Worm (Caenorhabditis elegans): ENCODE data around the gene srh-97.

Gene srh-97

ce11 chrV:17000635-17001034, 16.3 kb upstream of the srh-97 start:
- TF ChIP-seq R02D3.7 (tag; optimal IDR thresholded peaks at IDR 0.05) (no peak), pha-4 (tag; optimal IDR thresholded peaks at IDR 0.05) (no peak), nhr-43 (tag; optimal IDR thresholded peaks at IDR 0.05; ENCODE audit: poor library complexity, severe bottlenecking) (no peak), nhr-25 (tag; optimal IDR thresholded peaks at IDR 0.05) (no peak), nhr-11 (tag; optimal IDR thresholded peaks at IDR 0.05) (no peak), eor-1 (tag; optimal IDR thresholded peaks at IDR 0.05) (no peak), egl-27 (tag; optimal IDR thresholded peaks at IDR 0.05) (no peak), ztf-4 (tag; optimal IDR thresholded peaks at IDR 0.05) (no peak), ama-1 (optimal IDR thresholded peaks at IDR 0.05) (no peak)

DNA sequence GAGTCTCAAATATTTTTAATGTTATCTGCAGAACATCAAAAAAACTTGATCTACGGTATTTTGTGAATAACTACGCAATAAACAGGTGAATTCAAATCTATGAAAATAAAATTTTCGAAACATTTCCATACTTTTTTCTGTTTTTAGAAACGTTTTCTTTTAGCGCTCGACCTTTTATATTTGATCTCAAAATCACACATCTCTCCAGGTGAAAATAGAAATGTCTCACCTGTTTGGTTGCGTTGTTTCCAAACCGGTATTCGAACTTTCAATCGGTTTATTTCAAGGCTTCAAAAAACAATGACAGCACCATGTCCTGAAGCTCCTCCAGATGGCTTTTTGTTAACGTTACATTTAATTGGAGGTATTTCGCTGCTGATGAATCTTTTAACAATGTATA, 15.7 kb upstream of the srh-97 start, which contains the start of gene sri-9:
Gene sri-9, plus strand, starts transcription at position 301 of the 400 bp plus-strand sequence.
- TF ChIP-seq elt-1 (tag; optimal IDR thresholded peaks at IDR 0.05) (no peak), fkh-10 (GFP tag; optimal IDR thresholded peaks at IDR 0.05) (no peak), ZK546.5 (tag; optimal IDR thresholded peaks at IDR 0.05) (no peak), nhr-11 (tag; optimal IDR thresholded peaks at IDR 0.05) (no peak)

DNA sequence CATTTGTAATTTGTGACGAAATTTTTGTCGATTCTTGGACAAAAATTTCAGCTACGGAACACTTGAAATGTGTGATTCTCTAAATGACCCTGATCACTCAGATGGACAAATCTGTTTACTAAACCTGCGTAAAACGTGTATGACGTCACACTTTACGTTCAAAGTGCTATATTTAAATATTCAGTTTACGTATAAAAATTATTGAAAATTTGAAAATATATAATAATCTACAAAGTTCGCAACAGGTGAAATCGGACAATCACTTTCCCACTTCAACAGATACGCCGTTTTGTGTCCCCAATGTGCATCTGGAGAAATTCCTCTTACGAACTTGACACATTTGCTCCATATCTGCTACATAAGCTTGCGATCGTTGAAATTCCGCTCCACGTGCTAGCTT, 11.7 kb upstream of the srh-97 start, which contains the start of gene srh-131:
Gene srh-131, plus strand, starts transcription at position 301 of the 400 bp plus-strand sequence.
- TF ChIP-seq nhr-77 (tag; optimal IDR thresholded peaks at IDR 0.05) (no peak), fkh-2 (tag; optimal IDR thresholded peaks at IDR 0.05) (no peak), eor-1 (tag; optimal IDR thresholded peaks at IDR 0.05) (no peak), egl-27 (tag; optimal IDR thresholded peaks at IDR 0.05) (no peak), nhr-25 (tag; optimal IDR thresholded peaks at IDR 0.05) (no peak), ceh-16 (tag; optimal IDR thresholded peaks at IDR 0.05) (no peak), pha-4 (tag; optimal IDR thresholded peaks at IDR 0.05) (no peak), jun-1 (tag; optimal IDR thresholded peaks at IDR 0.05) (no peak), ZK546.5 (tag; optimal IDR thresholded peaks at IDR 0.05) (no peak), snpc-4 (tag; optimal IDR thresholded peaks at IDR 0.05) (no peak), nhr-237 (tag; optimal IDR thresholded peaks at IDR 0.05) (no peak), lin-15B (tag; optimal IDR thresholded peaks at IDR 0.05) (no peak), ztf-4 (tag; optimal IDR thresholded peaks at IDR 0.05) (no peak), unc-39 (tag; optimal IDR thresholded peaks at IDR 0.05) (no peak), mml-1 (tag; optimal IDR thresholded peaks at IDR 0.05) (no peak), ama-1 (optimal IDR thresholded peaks at IDR 0.05) (no peak), nhr-12 (tag; optimal IDR thresholded peaks at IDR 0.05) (no peak)

ce11 chrV:17008302-17008701, 8.6 kb upstream of the srh-97 start, which contains the start of gene sri-69:
TSS of gene sri-69 (minus strand) at chrV:17008402.
- TF ChIP-seq tbx-2 (tag; optimal IDR thresholded peaks at IDR 0.05) = no peak
- TF ChIP-seq nhr-25 (tag; optimal IDR thresholded peaks at IDR 0.05) = no peak
- no peak for TF ChIP-seq aly-2 (tag; optimal IDR thresholded peaks at IDR 0.05)

DNA sequence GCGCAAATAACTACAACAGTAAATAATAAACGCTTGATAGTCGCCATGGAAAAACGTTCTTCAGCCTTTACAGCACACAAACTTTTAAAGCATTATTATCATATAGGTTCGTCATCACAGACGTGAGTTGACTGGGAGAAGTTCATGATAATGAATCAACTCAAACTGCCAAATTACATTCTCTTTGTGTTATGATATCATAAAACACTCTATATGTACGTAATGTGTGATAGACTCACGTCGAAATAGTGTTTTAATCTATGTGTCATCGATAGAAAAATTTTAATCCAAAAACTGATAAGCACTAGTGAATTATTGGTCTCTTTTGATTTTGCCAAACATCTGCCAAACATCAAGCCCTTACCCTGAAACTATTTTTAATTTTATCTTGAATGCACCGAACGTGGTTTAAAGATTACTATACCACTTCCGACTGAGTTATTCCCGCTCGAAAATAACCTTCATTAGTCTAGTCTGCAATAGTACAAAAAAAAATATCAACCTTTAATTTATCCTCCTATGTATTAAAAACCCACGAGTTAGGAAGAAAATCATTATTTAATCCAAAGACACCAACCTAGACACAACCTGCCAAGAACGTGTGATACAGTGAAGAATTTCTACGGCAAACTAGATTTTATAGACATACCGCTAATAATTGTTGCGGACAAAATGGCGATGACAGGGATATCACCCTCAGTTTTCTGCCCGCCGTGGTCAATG, 7.4 kb upstream of the srh-97 start, which contains the start of the genes clc-12 and clec-240:
Gene clc-12, minus strand, starts transcription at position 47 of the 723 bp plus-strand sequence.
Gene clec-240, plus strand, starts transcription at position 673 of the 723 bp plus-strand sequence.
- peak; percentile 77 for TF ChIP-seq pqm-1 (tag; optimal IDR thresholded peaks at IDR 0.05)
- no peak for TF ChIP-seq ama-1 (optimal IDR thresholded peaks at IDR 0.05)
- TF ChIP-seq ztf-11 (tag; optimal IDR thresholded peaks at IDR 0.05) = no peak
- TF ChIP-seq unc-62 (GFP tag; optimal IDR thresholded peaks at IDR 0.05) = no peak
- no peak for TF ChIP-seq nfya-1 (tag; optimal IDR thresholded peaks at IDR 0.05; ENCODE audit: insufficient read depth)
- TF ChIP-seq nhr-43 (tag; optimal IDR thresholded peaks at IDR 0.05; ENCODE audit: poor library complexity, severe bottlenecking) = no peak
- TF ChIP-seq mml-1 (tag; optimal IDR thresholded peaks at IDR 0.05) = no peak
- peak; percentile 64 for TF ChIP-seq elt-2 (tag; optimal IDR thresholded peaks at IDR 0.05)
- no peak for TF ChIP-seq sea-2 (GFP tag; optimal IDR thresholded peaks at IDR 0.05)

ce11 chrV:17013232-17013631, 3.7 kb upstream of the srh-97 start, which contains the start of gene clec-241:
TSS of gene clec-241 (minus strand) at chrV:17013332.
- TF ChIP-seq elt-1 (tag; optimal IDR thresholded peaks at IDR 0.05) = no peak
- no peak for TF ChIP-seq eor-1 (tag; optimal IDR thresholded peaks at IDR 0.05)
- no peak for TF ChIP-seq tbx-2 (tag; optimal IDR thresholded peaks at IDR 0.05)
- no peak for TF ChIP-seq ztf-11 (tag; optimal IDR thresholded peaks at IDR 0.05)
- no peak for TF ChIP-seq ztf-4 (tag; optimal IDR thresholded peaks at IDR 0.05)
- no peak for TF ChIP-seq nhr-76 (tag; optimal IDR thresholded peaks at IDR 0.05)
- TF ChIP-seq nhr-237 (tag; optimal IDR thresholded peaks at IDR 0.05) = no peak
- no peak for TF ChIP-seq nhr-67 (tag; optimal IDR thresholded peaks at IDR 0.05)
- no peak for TF ChIP-seq nhr-25 (tag; optimal IDR thresholded peaks at IDR 0.05)
- TF ChIP-seq nhr-77 (tag; optimal IDR thresholded peaks at IDR 0.05) = no peak
- TF ChIP-seq egl-5 (tag; optimal IDR thresholded peaks at IDR 0.05) = no peak
- TF ChIP-seq lin-15B (tag; optimal IDR thresholded peaks at IDR 0.05) = no peak
- TF ChIP-seq jun-1 (tag; optimal IDR thresholded peaks at IDR 0.05) = no peak
- no peak for TF ChIP-seq ama-1 (optimal IDR thresholded peaks at IDR 0.05)
- TF ChIP-seq mml-1 (tag; optimal IDR thresholded peaks at IDR 0.05) = no peak
- TF ChIP-seq ceh-16 (tag; optimal IDR thresholded peaks at IDR 0.05) = no peak
- no peak for TF ChIP-seq unc-39 (tag; optimal IDR thresholded peaks at IDR 0.05)
- TF ChIP-seq daf-12 (tag; optimal IDR thresholded peaks at IDR 0.05) = no peak
- TF ChIP-seq skn-1 (tag; optimal IDR thresholded peaks at IDR 0.05) = no peak
